Fruit fly (Drosophila melanogaster) whole organism, embryonic: Measurements from ENCODE around the gene Src64B.

Source experiments
- Adf1 ChIP-seq: fragments of 200-800 bp; sonication (Bioruptor generic); IDR thresholded peaks from 2 replicates; pipeline ENCODE4 v1.3.6; 2022; ENCODE audit warnings: missing biosample characterization, missing genetic modification characterization
- Atf-2 ChIP-seq: fragments of 200-800 bp; sonication (Bioruptor generic); optimal IDR thresholded peaks from 2 replicates; lab custom pipeline; 2016; ENCODE audit warnings: missing biosample characterization, missing genetic modification characterization
- Atf3 ChIP-seq: fragments of 200-800 bp; sonication (Bioruptor generic); optimal IDR thresholded peaks from 3 replicates; lab custom pipeline; 2016; ENCODE audit warnings: missing biosample characterization, missing genetic modification characterization
- Atf6 ChIP-seq: fragments of 200-800 bp; sonication (Bioruptor generic); IDR thresholded peaks from 2 replicates; pipeline ENCODE4 v1.3.6; 2022; ENCODE audit warnings: missing biosample characterization, missing genetic modification characterization
- Awh ChIP-seq: fragments of 200-800 bp; sonication (Bioruptor generic); IDR thresholded peaks from 2 replicates; pipeline ENCODE4, ENCODE4 v1.3.6; 2022; ENCODE audit warnings: missing biosample characterization, missing genetic modification characterization
- CG10274 ChIP-seq: fragments of 200-800 bp; sonication (Bioruptor generic); optimal IDR thresholded peaks from 3 replicates; lab custom pipeline; 2017; ENCODE audit warnings: missing biosample characterization, mild to moderate bottlenecking, missing genetic modification characterization
- CG10565 ChIP-seq: fragments of 200-800 bp; sonication (Bioruptor generic); optimal IDR thresholded peaks from 3 replicates; lab custom pipeline; 2016; ENCODE audit warnings: missing biosample characterization, mild to moderate bottlenecking, missing genetic modification characterization
- CG10959 ChIP-seq: fragments of 200-800 bp; sonication (Bioruptor generic); IDR thresholded peaks from 2 replicates; pipeline ENCODE4 v1.3.6; 2022; ENCODE audit warnings: missing biosample characterization, missing genetic modification characterization
- CG12299 ChIP-seq: fragments of 200-800 bp; sonication (Bioruptor generic); optimal IDR thresholded peaks from 2 replicates; lab custom pipeline; 2018; ENCODE audit warnings: missing biosample characterization, mild to moderate bottlenecking, missing genetic modification characterization
- CG13287 ChIP-seq: fragments of 200-800 bp; sonication (Bioruptor generic); IDR thresholded peaks from 2 replicates; pipeline ENCODE4 v1.3.6; 2022; ENCODE audit warnings: missing biosample characterization, missing genetic modification characterization; ENCODE audit not compliant: partially characterized antibody
- CG14667 ChIP-seq: fragments of 200-800 bp; sonication (Bioruptor generic); IDR thresholded peaks from 2 replicates; pipeline ENCODE4 v1.3.6; 2022; ENCODE audit warnings: missing biosample characterization, missing genetic modification characterization
- CG14710 ChIP-seq: fragments of 200-800 bp; sonication (Bioruptor generic); optimal IDR thresholded peaks from 3 replicates; lab custom pipeline; 2019; ENCODE audit warnings: missing biosample characterization, mild to moderate bottlenecking, missing genetic modification characterization, moderate library complexity
- CG1647 ChIP-seq: fragments of 200-800 bp; sonication (Bioruptor generic); optimal IDR thresholded peaks from 3 replicates; lab custom pipeline; 2016; ENCODE audit warnings: missing biosample characterization, missing genetic modification characterization
- CG2129 ChIP-seq: fragments of 200-800 bp; sonication (Bioruptor generic); IDR thresholded peaks from 2 replicates; pipeline ENCODE4 v1.3.6; 2022; ENCODE audit warnings: missing biosample characterization, missing genetic modification characterization; ENCODE audit not compliant: partially characterized antibody
- CG2199 ChIP-seq: fragments of 200-800 bp; sonication (Bioruptor generic); IDR thresholded peaks from 3 replicates; pipeline ENCODE4 v1.3.6; 2022; ENCODE audit warnings: missing biosample characterization, missing genetic modification characterization
- CG2875 ChIP-seq: fragments of 200-800 bp; sonication (Bioruptor generic); optimal IDR thresholded peaks from 2 replicates; lab custom pipeline; 2017; ENCODE audit warnings: missing biosample characterization, mild to moderate bottlenecking, missing genetic modification characterization, missing genetic modification reagents
- CG3838 ChIP-seq: fragments of 200-800 bp; sonication (Bioruptor generic); optimal IDR thresholded peaks from 3 replicates; lab custom pipeline; 2016; ENCODE audit warnings: missing biosample characterization, missing genetic modification characterization
- CG6654 ChIP-seq: fragments of 200-800 bp; sonication (Bioruptor generic); optimal IDR thresholded peaks from 2 replicates; lab custom pipeline; 2017; ENCODE audit warnings: missing biosample characterization, mild to moderate bottlenecking, missing genetic modification characterization
- CG7357 ChIP-seq: fragments of 200-800 bp; sonication (Bioruptor generic); IDR thresholded peaks from 3 replicates; pipeline ENCODE4 v1.3.6; 2022; ENCODE audit warnings: missing biosample characterization, missing genetic modification characterization
- Dfd ChIP-seq, 2 experiments: fragments of >200 bp; optimal IDR thresholded peaks; 2 replicates each; lab custom pipeline; 2017; ENCODE audit warnings: missing biosample characterization in 2 of 2, missing genetic modification characterization in 2 of 2
- HLH4C ChIP-seq: fragments of 200-800 bp; sonication (Bioruptor generic); IDR thresholded peaks from 3 replicates; pipeline ENCODE4 v1.3.6; 2022; ENCODE audit warnings: missing biosample characterization, missing genetic modification characterization; ENCODE audit not compliant: partially characterized antibody
- HLHmδ ChIP-seq: fragments of 200-800 bp; sonication (Bioruptor generic); optimal IDR thresholded peaks from 2 replicates; lab custom pipeline; 2018; ENCODE audit warnings: missing biosample characterization, mild to moderate bottlenecking, missing genetic modification characterization, moderate library complexity
- Med ChIP-seq: fragments of 200-800 bp; sonication (Bioruptor generic); peaks from one replicate; lab custom pipeline; 2016; ENCODE audit warnings: missing biosample characterization, missing genetic modification characterization, mild to moderate bottlenecking, inconsistent platforms, moderate library complexity
- Spps ChIP-seq: fragments of 200-800 bp; sonication (Bioruptor generic); optimal IDR thresholded peaks from 2 replicates; lab custom pipeline; 2018; ENCODE audit warnings: missing biosample characterization, mild to moderate bottlenecking, missing genetic modification characterization
- Ssrp ChIP-seq: fragments of 200-800 bp; sonication (Bioruptor generic); optimal IDR thresholded peaks from 2 replicates; lab custom pipeline; 2018; ENCODE audit warnings: missing biosample characterization, mild to moderate bottlenecking, missing genetic modification characterization, moderate library complexity
- TFAM ChIP-seq: fragments of 200-800 bp; sonication (Bioruptor generic); optimal IDR thresholded peaks from 2 replicates; lab custom pipeline; 2017; ENCODE audit warnings: missing biosample characterization, missing genetic modification characterization, inconsistent platforms
- cas ChIP-seq: fragments of 200-800 bp; sonication (Bioruptor generic); IDR thresholded peaks from 2 replicates; pipeline ENCODE4 v1.3.6; 2022; ENCODE audit warnings: missing biosample characterization, missing genetic modification characterization
- cg ChIP-seq: fragments of 200-800 bp; sonication (Bioruptor generic); optimal IDR thresholded peaks from 3 replicates; lab custom pipeline; 2019; ENCODE audit warnings: missing biosample characterization, mild to moderate bottlenecking, missing genetic modification characterization, moderate library complexity
- eve ChIP-seq, 2 experiments: fragments of >200 bp; optimal IDR thresholded peaks; 2 replicates each; lab custom pipeline; 2017; ENCODE audit warnings: missing biosample characterization in 2 of 2, missing genetic modification characterization in 2 of 2
- exex ChIP-seq: fragments of 200-800 bp; sonication (Bioruptor generic); optimal IDR thresholded peaks from 4 replicates; lab custom pipeline; 2018; ENCODE audit warnings: missing biosample characterization, mild to moderate bottlenecking, missing genetic modification characterization, moderate library complexity
- fru ChIP-seq: fragments of >200 bp; optimal IDR thresholded peaks from 2 replicates; lab custom pipeline; 2017
- grn ChIP-seq: fragments of 200-800 bp; sonication (Bioruptor generic); optimal IDR thresholded peaks from 3 replicates; lab custom pipeline; 2017; ENCODE audit warnings: missing biosample characterization, missing genetic modification characterization
- gsb ChIP-seq: fragments of 200-800 bp; sonication (Bioruptor generic); IDR thresholded peaks from 2 replicates; pipeline ENCODE4 v1.3.6; 2022; ENCODE audit warnings: missing biosample characterization, missing genetic modification characterization
- h ChIP-seq: fragments of >200 bp; optimal IDR thresholded peaks from 2 replicates; lab custom pipeline; 2017
- hb ChIP-seq: fragments of 200-800 bp; sonication (Bioruptor generic); IDR thresholded peaks from 3 replicates; pipeline ENCODE4 v1.3.6; 2022; ENCODE audit warnings: missing biosample characterization, missing genetic modification characterization; ENCODE audit not compliant: partially characterized antibody
- hth ChIP-seq: fragments of >200 bp; optimal IDR thresholded peaks from 2 replicates; lab custom pipeline; 2017; ENCODE audit warnings: inconsistent platforms
- ind ChIP-seq: fragments of 200-800 bp; sonication (Bioruptor generic); optimal IDR thresholded peaks from 3 replicates; lab custom pipeline; 2016; ENCODE audit warnings: missing biosample characterization, missing genetic modification characterization
- nerfin-1 ChIP-seq: fragments of 200-800 bp; sonication (Bioruptor generic); optimal IDR thresholded peaks from 3 replicates; lab custom pipeline; 2019; ENCODE audit warnings: missing biosample characterization, mild to moderate bottlenecking, missing genetic modification characterization, moderate library complexity
- nom ChIP-seq: fragments of 200-800 bp; sonication (Bioruptor generic); optimal IDR thresholded peaks from 2 replicates; lab custom pipeline; 2017; ENCODE audit warnings: missing biosample characterization, missing genetic modification characterization, mild to moderate bottlenecking, moderate library complexity, missing genetic modification reagents
- org-1 ChIP-seq: fragments of 200-800 bp; sonication (Bioruptor generic); optimal IDR thresholded peaks from 2 replicates; lab custom pipeline; 2017; ENCODE audit warnings: missing biosample characterization, missing genetic modification characterization
- pros ChIP-seq: fragments of 200-800 bp; sonication (Bioruptor generic); optimal IDR thresholded peaks from 3 replicates; lab custom pipeline; 2019; ENCODE audit warnings: missing biosample characterization, mild to moderate bottlenecking, missing genetic modification characterization, moderate library complexity
- ro ChIP-seq: fragments of 200-800 bp; sonication (Bioruptor generic); IDR thresholded peaks from 2 replicates; pipeline ENCODE4 v1.3.6; 2022; ENCODE audit warnings: missing biosample characterization, missing genetic modification characterization
- sd ChIP-seq: fragments of 200-800 bp; sonication (Bioruptor generic); optimal IDR thresholded peaks from 3 replicates; lab custom pipeline; 2018; ENCODE audit warnings: missing biosample characterization, mild to moderate bottlenecking, missing genetic modification characterization, moderate library complexity
- sens ChIP-seq: fragments of 200-800 bp; sonication (Bioruptor generic); peaks from one replicate; lab custom pipeline; 2016; ENCODE audit warnings: missing biosample characterization, missing genetic modification characterization
- sens-2 ChIP-seq: fragments of 200-800 bp; sonication (Bioruptor generic); IDR thresholded peaks from 2 replicates; pipeline ENCODE4 v1.3.6; 2022; ENCODE audit warnings: missing biosample characterization, missing genetic modification characterization
- sisA ChIP-seq: fragments of 200-800 bp; sonication (Bioruptor generic); IDR thresholded peaks from 2 replicates; pipeline ENCODE4 v1.3.6; 2022; ENCODE audit warnings: missing biosample characterization, missing genetic modification characterization
- sna ChIP-seq: fragments of 200-800 bp; sonication (Bioruptor generic); IDR thresholded peaks from 2 replicates; pipeline ENCODE4 v1.3.6; 2022; ENCODE audit warnings: missing biosample characterization, missing genetic modification characterization; ENCODE audit not compliant: partially characterized antibody
- tap ChIP-seq: fragments of 200-800 bp; optimal IDR thresholded peaks from 3 replicates; lab custom pipeline; 2019; ENCODE audit warnings: missing biosample characterization, mild to moderate bottlenecking, missing genetic modification characterization, moderate library complexity
- vfl ChIP-seq: fragments of 200-800 bp; sonication (Bioruptor generic); optimal IDR thresholded peaks from 2 replicates; lab custom pipeline; 2016; ENCODE audit warnings: missing biosample characterization, missing genetic modification characterization
- z ChIP-seq: fragments of 200-800 bp; sonication (Bioruptor generic); IDR thresholded peaks from 3 replicates; pipeline ENCODE4 v1.3.6; 2022; ENCODE audit warnings: missing biosample characterization, missing genetic modification characterization
- zen2 ChIP-seq: fragments of 200-800 bp; sonication (Bioruptor generic); IDR thresholded peaks from 3 replicates; pipeline ENCODE4 v1.3.6; 2022; ENCODE audit warnings: missing biosample characterization, missing genetic modification characterization; ENCODE audit not compliant: partially characterized antibody

Gene Src64B

DNA sequence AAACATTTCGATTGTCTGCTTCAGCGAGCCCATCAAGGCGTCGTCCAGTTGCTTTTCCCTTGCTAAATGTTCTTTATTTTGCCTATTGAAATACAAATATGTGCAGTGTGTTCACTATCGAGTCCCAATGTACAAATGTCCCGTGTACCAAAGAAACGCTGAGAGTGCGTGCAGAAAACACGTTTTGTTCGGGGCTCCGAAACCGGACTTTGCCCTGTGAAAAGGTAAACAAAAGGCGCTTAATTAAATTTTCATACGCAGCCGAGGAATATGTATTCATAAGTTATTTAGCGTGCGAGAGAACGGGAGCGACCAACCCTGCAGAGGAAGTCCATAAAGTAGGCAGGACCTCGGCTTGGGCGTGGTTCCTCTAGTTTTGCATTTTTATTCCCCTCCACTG lies 80.9 kb downstream of the Src64B start:
- no peak for TF ChIP-seq grn (GFP tag; lab: Kevin White, UChicago)
- TF ChIP-seq hth (lab: Kevin White, UChicago): no peak
- TF ChIP-seq cas (GFP tag; lab: Robert Waterston, UW): no peak
- TF ChIP-seq Med (GFP tag; lab: Kevin White, UChicago): peak; percentile 34
- no peak for TF ChIP-seq CG14710 (tag; lab: Kevin White, UChicago)
- no peak for TF ChIP-seq CG10565 (GFP tag; lab: Kevin White, UChicago)
- TF ChIP-seq nom (GFP tag; lab: Kevin White, UChicago): peak; percentile 72
- no peak for TF ChIP-seq Spps
- no peak for TF ChIP-seq Atf3
- no peak for TF ChIP-seq sisA
- no peak for TF ChIP-seq HLH4C (GFP tag; lab: Robert Waterston, UW)
- no peak for TF ChIP-seq CG2129 (GFP tag; lab: Robert Waterston, UW)
- no peak for TF ChIP-seq CG3838
- TF ChIP-seq nerfin-1 (tag; lab: Kevin White, UChicago): peak; percentile 17

DNA sequence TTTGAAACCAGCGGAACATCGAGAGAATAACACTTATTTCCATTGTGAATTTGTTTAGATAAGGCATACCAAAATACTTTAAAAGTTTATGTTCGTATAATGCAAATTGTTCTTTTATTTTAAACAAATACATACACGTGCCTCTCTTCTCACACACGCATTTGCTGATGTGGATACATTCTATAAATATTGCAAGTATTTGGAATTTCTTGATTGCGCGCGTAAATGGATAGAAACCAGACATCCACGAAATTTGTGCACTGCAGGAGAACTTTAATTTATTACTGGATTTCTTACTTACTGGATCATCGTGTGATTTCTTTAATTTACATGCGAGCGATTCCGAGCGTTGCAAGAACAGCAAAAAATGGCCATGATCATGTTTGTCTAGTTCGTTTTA lies 81.4 kb downstream of the Src64B start:
- peak; percentile 91; the same call in 2 of the 3 replicates for TF ChIP-seq CG2199 (GFP tag; lab: Robert Waterston, UW)
- TF ChIP-seq CG14667 (GFP tag; lab: Robert Waterston, UW): no peak
- TF ChIP-seq HLHmδ (GFP tag; lab: Kevin White, UChicago): no peak
- no peak for TF ChIP-seq Dfd (GFP tag; optimal IDR thresholded peaks at IDR 0.05; lab: Kevin White, UChicago)
- no peak for TF ChIP-seq TFAM
- TF ChIP-seq CG6654 (GFP tag; lab: Kevin White, UChicago): no peak
- TF ChIP-seq sd (tag; lab: Kevin White, UChicago): peak; percentile 68
- TF ChIP-seq sens: peak; percentile 4
- no peak for TF ChIP-seq fru (lab: Kevin White, UChicago)
- TF ChIP-seq pros: no peak
- no peak for TF ChIP-seq zen2

DNA sequence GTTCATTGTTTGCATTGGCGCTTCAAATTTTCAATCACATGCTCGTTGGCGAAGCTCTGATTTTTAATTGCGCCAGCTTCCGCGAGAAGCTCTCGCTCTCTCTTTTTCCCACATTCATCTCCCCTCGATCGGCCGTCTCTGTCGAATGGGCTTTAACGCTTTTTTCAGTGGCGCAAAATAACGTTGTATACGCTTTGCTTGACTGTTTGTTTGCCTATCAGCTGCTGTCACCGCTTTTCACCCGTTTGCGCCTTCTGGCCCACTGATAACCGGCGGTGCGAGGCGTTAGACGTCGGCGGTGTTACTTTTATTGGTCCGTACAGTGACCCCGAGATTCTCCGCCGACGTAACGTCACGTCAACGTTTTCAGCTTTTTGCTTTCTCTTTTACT lies 82.2 kb downstream of the Src64B start:
- no peak for TF ChIP-seq sens-2 (GFP tag; lab: Robert Waterston, UW)
- TF ChIP-seq CG10959 (GFP tag; lab: Robert Waterston, UW): no peak
- no peak for TF ChIP-seq vfl
- TF ChIP-seq CG7357 (GFP tag; lab: Robert Waterston, UW): no peak
- peak; percentile 64; the same call in 1 of the 2 replicates for TF ChIP-seq Adf1 (GFP tag; lab: Robert Waterston, UW)
- no peak for TF ChIP-seq ro (GFP tag; lab: Robert Waterston, UW)
- TF ChIP-seq Awh (GFP tag; lab: Robert Waterston, UW): no peak
- no peak for TF ChIP-seq CG12299 (tag; lab: Kevin White, UChicago)
- TF ChIP-seq eve (GFP tag; optimal IDR thresholded peaks at IDR 0.05; lab: Kevin White, UChicago): no peak
- TF ChIP-seq ind (GFP tag; lab: Kevin White, UChicago): no peak
- no peak for TF ChIP-seq Atf-2 (GFP tag; lab: Kevin White, UChicago)
- peak; percentile 15 for TF ChIP-seq exex (tag; lab: Kevin White, UChicago)
- no peak for TF ChIP-seq tap (tag; lab: Kevin White, UChicago)
- 0 out of 2 replicates have a peak, but pooled peaks have one; percentile 16 for TF ChIP-seq Atf6 (GFP tag; lab: Robert Waterston, UW)
- no peak for TF ChIP-seq CG10274 (GFP tag; lab: Kevin White, UChicago)
- TF ChIP-seq gsb (GFP tag; lab: Robert Waterston, UW): no peak
- TF ChIP-seq h (lab: Kevin White, UChicago): no peak
- TF ChIP-seq cg (GFP tag; lab: Kevin White, UChicago): no peak
- TF ChIP-seq CG2875 (GFP tag; lab: Kevin White, UChicago): no peak
- TF ChIP-seq CG13287 (GFP tag; lab: Robert Waterston, UW): no peak
- TF ChIP-seq nom (GFP tag; lab: Kevin White, UChicago): no peak
- TF ChIP-seq org-1 (GFP tag; lab: Kevin White, UChicago): no peak
- TF ChIP-seq Ssrp (tag; lab: Kevin White, UChicago): no peak
- TF ChIP-seq CG1647: no peak
- no peak for TF ChIP-seq sna (GFP tag; lab: Robert Waterston, UW)
- peak; percentile 32; the same call in 1 of the 3 replicates for TF ChIP-seq z
- TF ChIP-seq hb (GFP tag; lab: Robert Waterston, UW): no peak
